Worm (Caenorhabditis elegans): ENCODE measurements around the gene tag-343.

DNA sequence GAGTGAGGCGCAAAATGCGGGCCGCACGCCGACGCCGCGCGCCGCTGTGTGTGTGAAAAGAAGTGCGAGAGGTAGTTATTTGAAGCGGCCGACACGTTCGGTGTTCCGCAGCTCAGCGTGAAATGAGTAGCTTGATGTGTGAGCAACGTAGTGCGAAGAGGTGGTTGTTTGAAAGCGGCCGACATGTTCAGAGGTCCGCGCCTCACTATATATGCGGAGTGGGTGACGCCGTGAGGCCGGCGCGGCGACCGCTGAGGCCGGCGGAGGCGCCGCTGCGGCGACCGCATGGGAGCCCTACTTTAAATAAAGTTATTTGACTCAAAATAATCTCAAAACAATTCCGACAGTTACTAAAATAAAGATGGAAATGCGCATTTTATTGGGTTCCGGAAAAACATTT, 22.3 kb upstream of the tag-343 start:
- TF ChIP-seq tbx-37 (GFP tag; conservative IDR thresholded peaks at IDR 0.05) (no peak), ama-1 (optimal IDR thresholded peaks at IDR 0.05) (no peak), hmbx-1 (tag; optimal IDR thresholded peaks at IDR 0.05) (no peak), F13C5.2 (tag; optimal IDR thresholded peaks at IDR 0.05) (no peak), B0310.2 (tag; optimal IDR thresholded peaks at IDR 0.05) (no peak), ceh-13 (GFP tag; optimal IDR thresholded peaks at IDR 0.05) (no peak)
